Worm (Caenorhabditis elegans): ENCODE measurements around the gene K05F1.9.

K05F1.9 gene

DNA sequence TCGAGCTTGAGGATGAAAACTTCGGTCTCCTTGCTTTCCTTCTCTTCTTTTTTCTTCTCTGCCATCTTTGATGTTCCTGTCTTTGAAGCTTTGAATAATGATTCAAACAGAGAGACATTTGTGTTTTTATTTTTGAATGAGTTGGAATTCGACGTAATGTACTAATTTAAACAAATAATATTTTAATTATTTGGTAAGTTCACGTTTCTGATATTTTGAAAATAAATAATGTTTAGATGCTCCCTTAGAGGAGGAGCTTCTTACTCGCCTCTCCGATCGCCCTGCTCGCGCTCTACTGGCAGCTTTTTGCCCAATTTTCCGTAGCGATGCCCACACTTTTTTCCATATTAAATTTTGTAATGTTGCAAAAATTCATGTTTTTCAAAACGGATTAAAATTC lies at the start of gene K05F1.9, which contains the start of gene K05F1.1:
Gene K05F1.9, minus strand, starts transcription at position 101 of the 400 bp plus-strand sequence.
Gene K05F1.1, plus strand, starts transcription at position 308 of the 400 bp plus-strand sequence.
- no peak for TF ChIP-seq ceh-30 (tag; optimal IDR thresholded peaks at IDR 0.05)
- no peak for TF ChIP-seq ceh-34 (tag; optimal IDR thresholded peaks at IDR 0.05)
- TF ChIP-seq lim-6 (tag; optimal IDR thresholded peaks at IDR 0.05): no peak
- TF ChIP-seq hlh-15 (tag; optimal IDR thresholded peaks at IDR 0.05): no peak
- no peak for TF ChIP-seq fax-1 (tag; optimal IDR thresholded peaks at IDR 0.05)
- TF ChIP-seq C08G9.2 (tag; optimal IDR thresholded peaks at IDR 0.05): no peak
- TF ChIP-seq rnt-1 (tag; optimal IDR thresholded peaks at IDR 0.05): no peak
- no peak for TF ChIP-seq madf-2 (tag; optimal IDR thresholded peaks at IDR 0.05)
- no peak for TF ChIP-seq ceh-6 (GFP tag; optimal IDR thresholded peaks at IDR 0.05)
- no peak for TF ChIP-seq nhr-11 (tag; optimal IDR thresholded peaks at IDR 0.05)
- no peak for TF ChIP-seq K02D7.2 (tag; optimal IDR thresholded peaks at IDR 0.05)
- TF ChIP-seq ceh-48 (tag; optimal IDR thresholded peaks at IDR 0.05): no peak
- TF ChIP-seq ama-1 (optimal IDR thresholded peaks at IDR 0.05): no peak
- no peak for TF ChIP-seq unc-3 (GFP tag; conservative IDR thresholded peaks at IDR 0.05)
- TF ChIP-seq unc-3 (tag; optimal IDR thresholded peaks at IDR 0.05): no peak
- no peak for TF ChIP-seq pag-3 (tag; optimal IDR thresholded peaks at IDR 0.05; ENCODE audit: borderline replicate concordance)
- TF ChIP-seq sox-4 (tag; optimal IDR thresholded peaks at IDR 0.05): no peak
- TF ChIP-seq pha-2 (tag; optimal IDR thresholded peaks at IDR 0.05): no peak
- TF ChIP-seq sdc-2 (tag; optimal IDR thresholded peaks at IDR 0.05): no peak

DNA sequence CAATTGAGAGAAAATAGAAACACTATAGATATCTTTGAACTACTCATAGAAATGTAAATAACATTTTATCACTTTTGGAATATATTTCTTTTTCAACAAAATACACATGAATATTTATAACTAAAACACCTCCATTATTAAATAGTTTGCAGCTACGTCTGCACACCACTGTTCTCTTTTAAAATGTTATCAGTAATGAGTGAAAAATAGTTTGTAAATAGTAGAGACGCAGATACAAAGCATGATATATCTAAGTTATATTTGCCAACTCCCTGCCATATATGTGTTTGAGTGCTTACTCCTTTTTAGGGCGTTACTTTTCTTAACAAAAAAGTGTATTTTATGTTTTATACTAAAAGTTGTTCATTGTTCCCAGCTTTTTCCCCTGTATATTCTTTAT lies 45.2 kb upstream of the K05F1.9 start:
- TF ChIP-seq ceh-24 (tag; optimal IDR thresholded peaks at IDR 0.05): no peak
- TF ChIP-seq elt-2 (tag; optimal IDR thresholded peaks at IDR 0.05): peak; percentile 58

- TF ChIP-seq pha-2 (tag; optimal IDR thresholded peaks at IDR 0.05) (no peak), unc-3 (GFP tag; conservative IDR thresholded peaks at IDR 0.05) (no peak), unc-3 (tag; optimal IDR thresholded peaks at IDR 0.05) (no peak), pax-1 (tag; optimal IDR thresholded peaks at IDR 0.05) (no peak)
These were observed 44.5 kb upstream of the K05F1.9 start, which contains the start of the genes ZK1248.17 and H41C03.3 for ce11 chrII:5845441-5845840. ZK1248.17 (minus strand) TSS chrII:5845541. H41C03.3 (plus strand) TSS chrII:5845777.

- no peak for TF ChIP-seq ceh-45 (GFP tag; IDR thresholded peaks at IDR 0.05)
- TF ChIP-seq odd-2 (tag; optimal IDR thresholded peaks at IDR 0.05): no peak
- TF ChIP-seq K02D7.2 (tag; optimal IDR thresholded peaks at IDR 0.05): peak; percentile 69
- TF ChIP-seq Y22D7AL.16 (tag; optimal IDR thresholded peaks at IDR 0.05): peak; percentile 57
- peak; percentile 60 for TF ChIP-seq hlh-30 (tag; optimal IDR thresholded peaks at IDR 0.05; ENCODE audit: insufficient read depth)
- TF ChIP-seq hlh-13 (GFP tag; optimal IDR thresholded peaks at IDR 0.05): peak; percentile 17
- TF ChIP-seq ceh-19 (GFP tag; optimal IDR thresholded peaks at IDR 0.05): peak; percentile 89
- peak; percentile 63 for TF ChIP-seq lin-11 (tag; optimal IDR thresholded peaks at IDR 0.05)
- peak; percentile 85 for TF ChIP-seq syd-9 (tag; optimal IDR thresholded peaks at IDR 0.05)
- TF ChIP-seq unc-3 (GFP tag; conservative IDR thresholded peaks at IDR 0.05): peak; percentile 53; the same call in 1 of the 2 replicates
- TF ChIP-seq unc-3 (tag; optimal IDR thresholded peaks at IDR 0.05): peak; percentile 85
- peak; percentile 44 for TF ChIP-seq tbx-7 (tag; optimal IDR thresholded peaks at IDR 0.05)
- TF ChIP-seq unc-55 (GFP tag; optimal IDR thresholded peaks at IDR 0.05): peak; percentile 79
- TF ChIP-seq eyg-1 (tag; optimal IDR thresholded peaks at IDR 0.05): peak; percentile 68
- peak; percentile 92 for TF ChIP-seq ceh-34 (tag; optimal IDR thresholded peaks at IDR 0.05)
- peak; percentile 83 for TF ChIP-seq pat-9 (tag; optimal IDR thresholded peaks at IDR 0.05)
- TF ChIP-seq ahr-1 (tag; optimal IDR thresholded peaks at IDR 0.05): peak; percentile 46
- TF ChIP-seq mec-3 (tag; optimal IDR thresholded peaks at IDR 0.05; ENCODE audit: borderline replicate concordance): peak; percentile 59
- peak; percentile 65 for TF ChIP-seq fax-1 (tag; optimal IDR thresholded peaks at IDR 0.05)
- TF ChIP-seq ceh-30 (tag; optimal IDR thresholded peaks at IDR 0.05): peak; percentile 79
- no peak for TF ChIP-seq pha-4 (tag; optimal IDR thresholded peaks at IDR 0.05)
- peak; percentile 59 for TF ChIP-seq C38D4.7 (GFP tag; optimal IDR thresholded peaks at IDR 0.05)
- peak; percentile 99 for TF ChIP-seq ceh-18 (tag; optimal IDR thresholded peaks at IDR 0.05)
- peak; percentile 87 for TF ChIP-seq T23F11.4 (GFP tag; optimal IDR thresholded peaks at IDR 0.05)
- peak; percentile 99 for TF ChIP-seq dve-1 (tag; optimal IDR thresholded peaks at IDR 0.05)
- peak; percentile 81 for TF ChIP-seq madf-2 (tag; optimal IDR thresholded peaks at IDR 0.05)
- peak; percentile 95 for TF ChIP-seq pqm-1 (tag; optimal IDR thresholded peaks at IDR 0.05)
- TF ChIP-seq fkh-10 (GFP tag; optimal IDR thresholded peaks at IDR 0.05): peak; percentile 73
- peak; percentile 65 for TF ChIP-seq ceh-22 (tag; optimal IDR thresholded peaks at IDR 0.05)
- peak; percentile 66 for TF ChIP-seq dmd-4 (tag; optimal IDR thresholded peaks at IDR 0.05; ENCODE audit: borderline replicate concordance)
- TF ChIP-seq unc-42 (tag; optimal IDR thresholded peaks at IDR 0.05): peak; percentile 99
These were observed 43.7 kb upstream of the K05F1.9 start for ce11 chrII:5844694-5845129.

Measured in whole organism, late embryonic.